Worm (Caenorhabditis elegans): Measurements from ENCODE around the gene F53G2.3.

ce11 chrII:2442979-2443378 lies 37.2 kb upstream of the F53G2.3 start, which contains the start of gene vab-19:
- TF ChIP-seq nhr-27 (tag; optimal IDR thresholded peaks at IDR 0.05), result no peak
- TF ChIP-seq nhr-90 (tag; optimal IDR thresholded peaks at IDR 0.05), result no peak
- TF ChIP-seq ztf-3 (GFP tag; optimal IDR thresholded peaks at IDR 0.05), result no peak
- TF ChIP-seq mes-4 (tag; optimal IDR thresholded peaks at IDR 0.05), result no peak
- no peak for TF ChIP-seq him-1 (tag; optimal IDR thresholded peaks at IDR 0.05)
- TF ChIP-seq ztf-18 (tag; optimal IDR thresholded peaks at IDR 0.05), result no peak
- TF ChIP-seq snpc-1.3 (tag; optimal IDR thresholded peaks at IDR 0.05; ENCODE audit: insufficient read depth), result no peak
- TF ChIP-seq madf-3 (GFP tag; IDR thresholded peaks at IDR 0.05), result no peak
- TF ChIP-seq egrh-3 (GFP tag; IDR thresholded peaks at IDR 0.05), result no peak
- TF ChIP-seq C06A6.2 (GFP tag; conservative IDR thresholded peaks at IDR 0.05), result no peak
